Worm (Caenorhabditis elegans) whole organism, mixed stage, embryonic: ENCODE measurements around the gene str-112.

Source experiments
- M03D4.4 ChIP-seq: sonication (generic microtip); optimal IDR thresholded peaks from 2 replicates; lab custom pipeline; 2017; ENCODE audit warnings: mild to moderate bottlenecking, missing genetic modification characterization, missing compliant biosample characterization
- bed-3 ChIP-seq: fragments of 200-800 bp; sonication (Bioruptor generic); optimal IDR thresholded peaks from 3 replicates; lab custom pipeline; 2018; ENCODE audit warnings: mild to moderate bottlenecking, missing genetic modification characterization, moderate library complexity, missing compliant biosample characterization
- blmp-1 ChIP-seq: fragments of 150-350 bp; optimal IDR thresholded peaks from 2 replicates; lab custom pipeline; 2014; ENCODE audit warnings: missing biosample characterization, missing genetic modification characterization
- ceh-39 ChIP-seq: fragments of 150-350 bp; optimal IDR thresholded peaks from 2 replicates; lab custom pipeline; 2014; ENCODE audit warnings: missing biosample characterization, missing genetic modification characterization
- ceh-43 ChIP-seq: fragments of 200-800 bp; sonication (Bioruptor generic); optimal IDR thresholded peaks from 2 replicates; lab custom pipeline; 2018; ENCODE audit warnings: mild to moderate bottlenecking, missing genetic modification characterization, moderate library complexity, missing compliant biosample characterization
- ceh-83 ChIP-seq: fragments of 200-800 bp; sonication (Bioruptor generic); optimal IDR thresholded peaks from 2 replicates; lab custom pipeline; 2018; ENCODE audit warnings: mild to moderate bottlenecking, missing genetic modification characterization, missing compliant biosample characterization
- ces-1 ChIP-seq: fragments of 150-350 bp; optimal IDR thresholded peaks from 2 replicates; lab custom pipeline; 2014; ENCODE audit warnings: missing biosample characterization, missing genetic modification reagents, missing genetic modification characterization
- cnd-1 ChIP-seq: fragments of 200-800 bp; sonication (Bioruptor generic); optimal IDR thresholded peaks from 2 replicates; lab custom pipeline; 2018; ENCODE audit warnings: mild to moderate bottlenecking, missing genetic modification characterization, missing compliant biosample characterization
- drap-1 ChIP-seq: fragments of 200-800 bp; sonication (Bioruptor generic); optimal IDR thresholded peaks from 3 replicates; lab custom pipeline; 2018; ENCODE audit warnings: mild to moderate bottlenecking, missing genetic modification characterization, missing compliant biosample characterization
- elt-1 ChIP-seq: sonication (generic microtip); optimal IDR thresholded peaks from 2 replicates; lab custom pipeline; 2017; ENCODE audit warnings: missing genetic modification characterization, mild to moderate bottlenecking, missing compliant biosample characterization, antibody characterized with exemption, moderate library complexity, borderline replicate concordance; ENCODE audit not compliant: insufficient read depth
- elt-3 ChIP-seq: fragments of 150-350 bp; optimal IDR thresholded peaks from 2 replicates; lab custom pipeline; 2014; ENCODE audit warnings: missing biosample characterization, missing genetic modification characterization
- flh-1 ChIP-seq: fragments of 200-800 bp; sonication (Bioruptor generic); optimal IDR thresholded peaks from 2 replicates; lab custom pipeline; 2018; ENCODE audit warnings: mild to moderate bottlenecking, missing genetic modification characterization, moderate library complexity, missing compliant biosample characterization
- hlh-1 ChIP-seq: fragments of 150-350 bp; optimal IDR thresholded peaks from 2 replicates; lab custom pipeline; 2014; ENCODE audit warnings: missing biosample characterization, missing genetic modification reagents, missing genetic modification characterization
- lin-13 ChIP-seq: fragments of 150-350 bp; optimal IDR thresholded peaks from 2 replicates; lab custom pipeline; 2014; ENCODE audit warnings: missing biosample characterization, missing genetic modification characterization
- lin-32 ChIP-seq: fragments of 200-800 bp; sonication (Bioruptor generic); optimal IDR thresholded peaks from 2 replicates; lab custom pipeline; 2018; ENCODE audit warnings: mild to moderate bottlenecking, missing genetic modification characterization, missing compliant biosample characterization
- lsy-2 ChIP-seq: fragments of 150-350 bp; optimal IDR thresholded peaks from 2 replicates; lab custom pipeline; 2014; ENCODE audit warnings: missing biosample characterization, missing genetic modification characterization
- mls-2 ChIP-seq: sonication (generic microtip); optimal IDR thresholded peaks from 2 replicates; lab custom pipeline; 2016; ENCODE audit warnings: mild to moderate bottlenecking, missing genetic modification characterization, moderate library complexity, missing compliant biosample characterization
- nhr-12 ChIP-seq: fragments of 150-350 bp; optimal IDR thresholded peaks from 2 replicates; lab custom pipeline; 2014; ENCODE audit warnings: missing biosample characterization, missing genetic modification characterization
- nhr-2 ChIP-seq: fragments of 150-350 bp; optimal IDR thresholded peaks from 2 replicates; lab custom pipeline; 2014; ENCODE audit warnings: missing biosample characterization, missing genetic modification characterization
- nhr-28 ChIP-seq: fragments of 150-350 bp; optimal IDR thresholded peaks from 2 replicates; lab custom pipeline; 2014; ENCODE audit warnings: missing biosample characterization, missing genetic modification characterization
- pha-4 ChIP-seq: fragments of 150-350 bp; optimal IDR thresholded peaks from 2 replicates; lab custom pipeline; 2018; ENCODE audit warnings: missing biosample characterization, missing genetic modification reagents, missing genetic modification characterization
- sem-2 ChIP-seq: fragments of 200-800 bp; sonication (Bioruptor generic); optimal IDR thresholded peaks from 2 replicates; lab custom pipeline; 2018; ENCODE audit warnings: mild to moderate bottlenecking, missing genetic modification characterization, missing compliant biosample characterization
- snpc-4 ChIP-seq: fragments of 150-350 bp; optimal IDR thresholded peaks from 2 replicates; lab custom pipeline; 2014; ENCODE audit warnings: missing biosample characterization, missing genetic modification characterization
- sptf-1 ChIP-seq: sonication (generic microtip); optimal IDR thresholded peaks from 2 replicates; lab custom pipeline; 2017; ENCODE audit warnings: mild to moderate bottlenecking, missing genetic modification characterization, moderate library complexity, missing compliant biosample characterization
- tbx-8 ChIP-seq: fragments of 200-800 bp; sonication (Bioruptor generic); optimal IDR thresholded peaks from 2 replicates; lab custom pipeline; 2018; ENCODE audit warnings: mild to moderate bottlenecking, missing genetic modification characterization, moderate library complexity, missing compliant biosample characterization
- unc-120 ChIP-seq: sonication (generic microtip); optimal IDR thresholded peaks from 2 replicates; lab custom pipeline; 2017; ENCODE audit warnings: missing genetic modification characterization, missing compliant biosample characterization; ENCODE audit not compliant: poor library complexity, severe bottlenecking
- unc-39 ChIP-seq: fragments of 150-350 bp; optimal IDR thresholded peaks from 2 replicates; lab custom pipeline; 2014; ENCODE audit warnings: missing biosample characterization, missing genetic modification characterization
- zip-8 ChIP-seq: fragments of 150-350 bp; optimal IDR thresholded peaks from 2 replicates; lab custom pipeline; 2014; ENCODE audit warnings: missing biosample characterization, missing genetic modification characterization
- ztf-11 ChIP-seq: fragments of 150-350 bp; optimal IDR thresholded peaks from 2 replicates; lab custom pipeline; 2014; ENCODE audit warnings: missing biosample characterization, missing genetic modification characterization

str-112 gene

DNA sequence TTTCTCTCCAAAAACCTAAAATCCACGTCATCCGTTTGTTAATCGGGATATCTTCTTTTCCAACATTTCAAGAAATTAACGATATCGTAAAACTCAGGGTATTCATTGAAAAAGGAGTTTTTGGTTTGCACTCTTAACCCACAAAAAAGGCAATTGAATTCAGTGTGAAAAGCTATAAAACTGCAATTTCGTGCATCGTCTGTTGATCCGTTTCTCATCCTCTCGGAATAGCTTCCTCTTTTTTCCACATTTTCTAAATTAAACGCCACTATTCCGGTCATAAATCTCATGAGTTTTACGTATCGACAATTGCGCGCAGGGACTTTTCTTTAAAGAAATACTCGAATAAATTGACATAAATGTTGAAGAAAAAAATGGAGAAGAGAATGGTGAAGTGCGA is 26.0 kb downstream of the str-112 start:
- TF ChIP-seq ceh-39 (tag; lab: Kevin White, UChicago) (no peak), mls-2 (no peak), nhr-28 (no peak), snpc-4 (tag; lab: Kevin White, UChicago) (no peak), drap-1 (GFP tag; lab: Kevin White, UChicago) (no peak), sem-2 (GFP tag; lab: Kevin White, UChicago) (no peak), tbx-8 (GFP tag; lab: Kevin White, UChicago) (no peak), elt-3 (tag; lab: Kevin White, UChicago) (no peak), nhr-12 (tag; lab: Kevin White, UChicago) (no peak), ceh-83 (no peak), lsy-2 (tag; lab: Kevin White, UChicago) (no peak), bed-3 (GFP tag; lab: Kevin White, UChicago) (no peak), sptf-1 (tag; lab: Kevin White, UChicago) (no peak), lin-32 (GFP tag; lab: Kevin White, UChicago) (no peak)

- TF ChIP-seq ces-1 (GFP tag; lab: Kevin White, UChicago), result peak; percentile 95
- TF ChIP-seq unc-120 (tag; lab: Kevin White, UChicago), result no peak
- TF ChIP-seq unc-39 (tag; lab: Kevin White, UChicago), result no peak
Observed at ce11 chrV:7111276-7111675, 26.9 kb downstream of the str-112 start.

DNA sequence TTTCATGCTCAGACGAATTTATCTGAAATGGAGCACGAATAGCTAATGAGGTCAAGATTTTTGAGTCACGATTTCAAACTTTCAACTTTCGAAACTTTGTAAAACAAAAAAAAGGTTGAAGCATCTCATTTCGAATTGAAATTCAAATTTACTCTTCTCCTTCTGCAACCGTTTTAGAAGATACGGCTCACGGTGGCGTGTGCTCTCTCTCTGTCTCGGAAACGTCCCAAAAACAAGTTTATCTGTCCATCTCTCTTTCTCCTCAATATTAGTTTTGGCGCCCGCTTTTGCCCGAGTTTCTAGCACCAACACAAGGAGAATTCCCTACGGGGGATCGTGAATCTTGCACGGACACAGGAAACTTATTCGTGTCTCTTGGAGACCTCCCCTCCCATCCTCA is 27.9 kb downstream of the str-112 start:
- no peak for TF ChIP-seq blmp-1
- TF ChIP-seq ceh-83, result no peak
- peak; percentile 21 for TF ChIP-seq ces-1 (GFP tag; lab: Kevin White, UChicago)
- no peak for TF ChIP-seq M03D4.4 (tag; lab: Kevin White, UChicago)
- TF ChIP-seq, all 35 proteins: peak for 1

ce11 chrV:7106499-7107152 is 31.6 kb downstream of the str-112 start:
- TF ChIP-seq unc-39 (tag; lab: Kevin White, UChicago) (no peak), flh-1 (no peak), elt-1 (tag; lab: Kevin White, UChicago) (no peak), nhr-12 (tag; lab: Kevin White, UChicago) (no peak), cnd-1 (tag; lab: Kevin White, UChicago) (no peak), unc-120 (tag; lab: Kevin White, UChicago) (no peak), sptf-1 (tag; lab: Kevin White, UChicago) (no peak), elt-3 (tag; lab: Kevin White, UChicago) (no peak), drap-1 (GFP tag; lab: Kevin White, UChicago) (no peak)
- TF ChIP-seq, all 35 proteins: peak for 0

DNA sequence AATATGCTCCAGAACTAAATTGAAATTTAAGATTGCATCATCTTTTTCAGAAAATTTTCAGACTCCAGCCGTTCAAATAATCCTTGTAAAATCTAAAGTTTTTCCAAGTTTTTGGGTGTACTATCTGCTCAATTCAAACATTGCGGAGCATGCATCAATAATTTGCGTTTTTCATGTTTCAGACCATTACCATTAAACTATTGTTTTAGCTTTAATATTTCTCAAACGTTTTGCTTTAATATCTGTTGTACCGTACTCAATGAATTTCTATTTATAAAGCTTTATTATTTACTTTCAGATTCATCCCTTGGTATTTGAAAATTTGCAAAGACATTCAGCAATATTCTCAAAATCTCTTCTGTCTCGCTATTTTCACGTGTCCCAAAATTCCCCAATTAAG is 35.0 kb downstream of the str-112 start, which contains the start of gene odr-2:
TSS of gene odr-2 (plus strand) at position 301 of the 400 bp plus-strand sequence.
- no peak for TF ChIP-seq sptf-1 (tag; lab: Kevin White, UChicago)
- TF ChIP-seq lin-32 (GFP tag; lab: Kevin White, UChicago), result no peak
- TF ChIP-seq lsy-2 (tag; lab: Kevin White, UChicago), result no peak
- no peak for TF ChIP-seq ztf-11 (tag; lab: Kevin White, UChicago)
- no peak for TF ChIP-seq nhr-12 (tag; lab: Kevin White, UChicago)
- TF ChIP-seq zip-8 (tag; lab: Kevin White, UChicago), result no peak
- no peak for TF ChIP-seq sem-2 (GFP tag; lab: Kevin White, UChicago)
- TF ChIP-seq lin-13 (tag; lab: Kevin White, UChicago), result no peak
- TF ChIP-seq M03D4.4 (tag; lab: Kevin White, UChicago), result no peak
- TF ChIP-seq nhr-28, result no peak
- no peak for TF ChIP-seq ceh-39 (tag; lab: Kevin White, UChicago)
- TF ChIP-seq ceh-83, result no peak
- TF ChIP-seq ceh-43 (GFP tag; lab: Kevin White, UChicago), result no peak
- TF ChIP-seq blmp-1, result no peak
- TF ChIP-seq pha-4 (tag; lab: Kevin White, UChicago), result no peak
- TF ChIP-seq unc-39 (tag; lab: Kevin White, UChicago), result no peak
- TF ChIP-seq, all 35 proteins: peak for 0

DNA sequence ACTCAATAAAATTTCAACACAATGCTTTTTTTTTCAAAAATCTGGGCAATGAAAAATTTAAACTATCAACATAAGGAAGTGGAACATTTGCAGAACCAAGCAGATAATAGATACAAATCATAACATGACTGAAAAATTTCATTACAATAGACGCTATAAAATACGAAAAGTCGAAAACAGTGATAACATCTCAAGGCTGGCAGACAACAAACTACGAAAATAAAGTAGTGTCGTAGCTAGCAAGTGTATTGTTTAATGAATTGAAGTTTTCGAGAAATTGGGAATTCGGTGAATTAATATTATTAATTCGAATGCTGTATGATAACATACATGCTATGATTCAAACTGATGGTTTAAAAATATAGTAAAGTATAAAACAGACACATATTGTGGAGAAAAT is 41.4 kb downstream of the str-112 start:
- TF ChIP-seq flh-1 (no peak), cnd-1 (tag; lab: Kevin White, UChicago) (no peak), unc-120 (tag; lab: Kevin White, UChicago) (no peak), bed-3 (GFP tag; lab: Kevin White, UChicago) (no peak), elt-1 (tag; lab: Kevin White, UChicago) (no peak), elt-3 (tag; lab: Kevin White, UChicago) (no peak), nhr-2 (tag; lab: Kevin White, UChicago) (no peak), hlh-1 (tag; lab: Kevin White, UChicago) (no peak), pha-4 (tag; lab: Kevin White, UChicago) (no peak), ceh-39 (tag; lab: Kevin White, UChicago) (no peak)
